Fruit fly (Drosophila melanogaster) whole organism, larva: ENCODE results near the gene CG44290.

Experiments
- noc ChIP-seq: fragments of 200-800 bp; sonication (Bioruptor generic); optimal IDR thresholded peaks from 3 replicates; lab custom pipeline; 2019; ENCODE audit warnings: missing biosample characterization, mild to moderate bottlenecking, missing genetic modification characterization, moderate library complexity

The CG44290 gene

DNA sequence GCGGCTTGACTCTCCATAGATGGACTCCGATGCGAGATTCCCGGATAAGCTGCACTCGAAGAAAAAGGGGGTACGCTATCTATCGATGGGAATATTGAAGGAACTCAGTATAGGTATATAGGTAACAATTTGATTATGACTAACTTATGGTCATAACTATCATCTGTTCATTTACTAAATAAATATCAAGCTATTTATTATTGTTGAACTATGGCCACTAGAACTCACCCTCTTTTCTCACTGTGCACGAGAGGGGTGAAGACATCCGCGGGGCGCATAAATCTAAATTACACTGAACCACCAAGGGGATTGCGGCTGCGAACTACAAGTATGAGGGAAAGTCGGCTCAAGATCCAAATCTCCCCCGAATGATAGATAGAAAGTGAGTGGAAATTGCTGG, at the start of gene CG44290:
TSS of gene CG44290 (minus strand) at position 317 of the 400 bp plus-strand sequence.
- TF ChIP-seq noc (tag; lab: Kevin White, UChicago) = no peak

DNA sequence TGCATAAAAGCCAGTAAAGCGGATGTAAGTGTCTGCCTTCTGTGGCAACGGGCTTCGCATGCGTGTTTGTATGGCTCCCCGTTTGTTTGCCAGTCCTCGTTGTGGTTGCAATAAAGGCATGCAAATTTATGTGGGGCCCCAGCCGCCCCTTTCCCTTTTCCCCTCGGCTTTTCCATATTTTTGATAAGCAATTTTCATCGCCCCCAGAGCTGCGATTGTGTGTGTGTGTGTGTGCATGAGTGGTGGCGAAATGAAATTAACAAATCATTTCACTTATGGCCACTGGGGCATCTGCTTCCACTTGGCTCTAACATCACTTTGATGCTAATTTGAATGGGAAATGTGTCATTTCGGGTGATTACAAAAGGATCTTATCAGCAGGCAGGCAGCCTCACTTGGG, 46.9 kb upstream of the CG44290 start, which contains the start of gene Gr98a:
TSS of gene Gr98a (plus strand) at position 301 of the 400 bp plus-strand sequence.
- TF ChIP-seq noc (tag; lab: Kevin White, UChicago) = no peak

DNA sequence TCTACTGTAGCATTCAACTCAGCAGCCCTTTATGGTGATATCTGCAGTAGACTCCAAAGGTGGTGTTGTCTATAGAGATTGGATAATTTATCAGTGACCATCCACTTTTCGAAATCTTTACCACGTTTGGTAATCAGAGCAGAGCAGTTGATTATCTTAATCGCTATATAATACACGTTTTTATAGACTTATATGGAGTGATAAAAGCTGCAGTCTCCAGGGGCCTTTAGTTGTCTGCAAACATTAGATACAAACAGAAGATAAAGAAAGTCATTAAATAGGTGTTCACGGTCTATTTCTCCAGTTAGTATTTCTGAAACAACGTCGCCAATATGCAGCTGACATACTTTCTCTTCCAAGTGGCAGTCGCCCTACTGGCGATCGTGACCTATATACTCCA, 37.6 kb upstream of the CG44290 start, which contains the start of gene Cyp6a18:
TSS of gene Cyp6a18 (plus strand) at position 301 of the 400 bp plus-strand sequence.
- no peak for TF ChIP-seq noc (tag; lab: Kevin White, UChicago)

- TF ChIP-seq noc (tag; lab: Kevin White, UChicago) = no peak
These were observed 36.8 kb upstream of the CG44290 start for dm6 chr3R:27477507-27477906.

dm6 chr3R:27463889-27464288, 23.1 kb upstream of the CG44290 start, which contains the start of gene CG13978:
Gene CG13978, plus strand, starts transcription at chr3R:27464189.
- no peak for TF ChIP-seq noc (tag; lab: Kevin White, UChicago)

- no peak for TF ChIP-seq noc (tag; lab: Kevin White, UChicago)
These were observed 22.2 kb upstream of the CG44290 start for dm6 chr3R:27462917-27463316.

DNA sequence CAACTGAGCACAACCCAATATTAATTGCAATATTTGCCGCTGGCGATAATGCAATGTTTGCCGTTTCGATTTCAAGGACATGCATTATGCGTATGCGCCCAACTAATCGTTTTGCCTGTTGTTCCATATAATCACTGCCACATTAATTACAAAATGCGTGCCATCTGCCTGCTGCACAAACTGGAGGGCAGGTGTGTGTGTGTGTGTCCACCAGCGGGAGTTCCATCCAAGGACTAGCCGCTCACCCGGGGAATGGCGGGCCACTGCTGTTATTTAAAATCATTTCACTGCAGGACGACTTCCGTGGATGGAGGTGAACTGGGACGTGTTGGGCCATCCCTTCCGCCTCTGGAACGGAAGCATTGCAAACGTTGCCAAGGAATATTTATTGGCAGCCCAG, 4.6 kb upstream of the CG44290 start:
- TF ChIP-seq noc (tag; lab: Kevin White, UChicago) = no peak

dm6 chr3R:27442483-27442979, 1.8 kb upstream of the CG44290 start:
- no peak for TF ChIP-seq noc (tag; lab: Kevin White, UChicago)

dm6 chr3R:27441219-27441808, 570 bp upstream of the CG44290 start:
- TF ChIP-seq noc (tag; lab: Kevin White, UChicago) = no peak

DNA sequence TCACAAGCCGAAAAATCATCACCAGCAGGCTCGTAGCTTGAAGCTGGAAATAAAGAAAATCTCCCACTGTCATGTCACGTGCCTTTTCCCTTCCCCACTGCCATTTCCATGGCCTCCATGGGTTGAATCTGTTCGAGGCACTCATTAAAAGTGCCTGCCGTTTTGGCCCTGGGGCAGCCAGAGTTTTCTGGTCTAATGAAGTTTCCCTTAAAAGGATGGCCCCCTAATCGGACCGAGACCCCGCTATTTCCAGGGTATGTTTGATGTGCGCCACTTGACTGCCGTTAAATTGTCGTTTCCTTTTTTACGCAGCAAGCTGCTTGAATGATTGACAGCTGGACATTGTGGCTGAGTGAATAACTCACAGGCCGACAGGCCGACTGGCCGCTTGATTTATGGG, 732 bp downstream of the CG44290 start, which contains the start of gene CG43447:
TSS of gene CG43447 (plus strand) at position 301 of the 400 bp plus-strand sequence.
- TF ChIP-seq noc (tag; lab: Kevin White, UChicago) = no peak

DNA sequence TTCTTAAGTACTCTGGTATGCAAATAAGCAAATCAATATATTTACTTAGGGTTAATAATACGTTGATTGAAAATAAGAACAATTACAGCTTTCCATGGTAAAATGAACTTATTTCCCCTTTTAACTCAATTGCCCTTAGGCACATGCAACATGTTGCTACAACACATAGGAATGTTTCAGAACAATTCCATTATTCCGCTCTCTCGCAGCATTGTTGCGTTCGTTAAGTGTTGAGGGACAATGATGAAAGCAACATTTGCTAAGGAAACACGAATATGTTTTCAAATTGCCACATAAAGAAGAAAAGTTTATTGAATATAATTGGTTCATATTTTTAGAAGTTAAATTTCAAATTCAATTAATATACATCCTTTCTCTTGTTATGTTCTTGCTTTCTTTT, 2.4 kb downstream of the CG44290 start:
- TF ChIP-seq noc (tag; lab: Kevin White, UChicago) = no peak

- TF ChIP-seq noc (tag; lab: Kevin White, UChicago) = no peak
These were observed 3.4 kb downstream of the CG44290 start, which contains the start of gene side for dm6 chr3R:27437308-27437707. Gene side, minus strand, starts transcription at chr3R:27437482.

DNA sequence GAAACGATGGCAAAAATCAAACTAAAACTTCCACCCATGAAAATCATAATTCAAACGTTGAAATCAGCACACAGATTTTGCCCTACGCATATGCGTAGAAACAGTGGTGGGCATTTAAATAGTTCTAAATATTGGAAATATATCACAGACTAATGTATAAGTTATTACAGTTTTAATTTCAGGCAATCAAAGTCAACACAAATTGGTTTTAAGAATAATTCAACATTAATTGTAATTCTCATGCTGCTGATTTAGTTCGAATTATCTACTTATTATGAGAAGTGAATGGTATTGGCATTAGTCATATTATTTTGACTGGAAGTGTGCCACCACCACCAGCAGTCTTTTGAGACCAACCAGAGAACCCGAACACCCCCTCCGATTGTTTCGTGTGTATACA, 14.0 kb downstream of the CG44290 start:
- TF ChIP-seq noc (tag; lab: Kevin White, UChicago) = no peak

dm6 chr3R:27421810-27422209, 18.9 kb downstream of the CG44290 start:
- TF ChIP-seq noc (tag; lab: Kevin White, UChicago) = no peak

dm6 chr3R:27415303-27415702, 25.4 kb downstream of the CG44290 start:
- no peak for TF ChIP-seq noc (tag; lab: Kevin White, UChicago)

- TF ChIP-seq noc (tag; lab: Kevin White, UChicago) = no peak
These were observed 27.5 kb downstream of the CG44290 start for dm6 chr3R:27413214-27413613.

DNA sequence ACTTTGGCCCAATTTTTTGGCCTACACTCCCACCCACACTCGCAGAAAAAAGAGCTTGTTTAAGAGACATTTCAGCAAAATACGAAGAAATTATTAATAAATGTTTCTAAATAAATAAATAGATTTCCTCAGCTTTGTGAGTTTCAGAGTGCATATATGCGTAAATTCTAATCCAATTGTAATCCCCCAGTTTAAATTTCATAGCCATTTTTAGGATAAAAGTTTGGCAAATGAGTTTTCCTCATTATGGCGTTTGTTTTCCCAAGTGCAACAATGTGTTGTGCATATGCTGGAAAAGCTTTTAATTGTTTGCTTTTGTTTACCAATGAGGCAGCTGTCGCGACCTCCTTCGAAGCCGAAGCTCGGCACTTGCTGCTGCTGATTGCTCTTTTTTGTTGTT, 32.1 kb downstream of the CG44290 start:
- no peak for TF ChIP-seq noc (tag; lab: Kevin White, UChicago)
